Fruit fly (Drosophila melanogaster) whole organism, wandering third instar larva: ENCODE data around the gene CG5390.

Experiments
- Abd-B ChIP-seq: fragments of >200 bp; optimal IDR thresholded peaks from 2 replicates; lab custom pipeline; 2017; ENCODE audit warnings: missing biosample characterization, missing genetic modification characterization
- CG32264 ChIP-seq: fragments of 200-800 bp; sonication (Bioruptor generic); optimal IDR thresholded peaks from 2 replicates; lab custom pipeline; 2016; ENCODE audit warnings: missing biosample characterization, missing genetic modification characterization
- CG9705 ChIP-seq: fragments of 200-800 bp; sonication (Bioruptor generic); optimal IDR thresholded peaks from 2 replicates; lab custom pipeline; 2018; ENCODE audit warnings: missing biosample characterization, mild to moderate bottlenecking, missing genetic modification characterization
- CrebA ChIP-seq: fragments of 200-800 bp; sonication (Bioruptor generic); optimal IDR thresholded peaks from 2 replicates; lab custom pipeline; 2016; ENCODE audit warnings: missing biosample characterization, mild to moderate bottlenecking, missing genetic modification characterization, borderline replicate concordance
- Dfd ChIP-seq: fragments of >200 bp; optimal IDR thresholded peaks from 2 replicates; lab custom pipeline; 2017; ENCODE audit warnings: missing biosample characterization, missing genetic modification characterization
- Dif ChIP-seq: fragments of 200-275, 200-300 bp; sonication (Bioruptor generic); optimal IDR thresholded peaks from 2 replicates; lab custom pipeline; 2018; ENCODE audit warnings: missing biosample characterization, missing genetic modification characterization; ENCODE audit not compliant: partially characterized antibody
- GATAd ChIP-seq: sonication (Bioruptor generic); optimal IDR thresholded peaks from 2 replicates; lab custom pipeline; 2016; ENCODE audit warnings: missing biosample characterization, missing genetic modification characterization
- HLH106 ChIP-seq: fragments of 200-800 bp; optimal IDR thresholded peaks from 3 replicates; lab custom pipeline; 2019; ENCODE audit warnings: missing biosample characterization, mild to moderate bottlenecking, missing genetic modification characterization, moderate library complexity
- Hnf4 ChIP-seq: fragments of 200-800 bp; sonication (Bioruptor generic); optimal IDR thresholded peaks from 2 replicates; lab custom pipeline; 2016; ENCODE audit warnings: missing biosample characterization, mild to moderate bottlenecking, missing genetic modification characterization
- Hr83 ChIP-seq: fragments of 200-300 bp; sonication (Bioruptor generic); optimal IDR thresholded peaks from 2 replicates; lab custom pipeline; 2016; ENCODE audit warnings: missing biosample characterization, mild to moderate bottlenecking, missing genetic modification characterization, moderate library complexity; ENCODE audit not compliant: poor library complexity, severe bottlenecking
- Jra ChIP-seq: sonication (Bioruptor generic); optimal IDR thresholded peaks from 2 replicates; lab custom pipeline; 2016; ENCODE audit warnings: missing biosample characterization, missing genetic modification characterization
- Mio ChIP-seq: sonication (Bioruptor generic); optimal IDR thresholded peaks from 2 replicates; lab custom pipeline; 2016; ENCODE audit warnings: missing biosample characterization, missing genetic modification characterization
- Myc ChIP-seq: fragments of >200 bp; optimal IDR thresholded peaks from 2 replicates; lab custom pipeline; 2017
- N ChIP-seq: fragments of >200 bp; optimal IDR thresholded peaks from 2 replicates; lab custom pipeline; 2018; ENCODE audit warnings: missing biosample characterization, missing external identifiers, missing genetic modification characterization
- Rel ChIP-seq, 2 experiments: fragments of 200-800 bp; sonication (Bioruptor generic) in 1 of 2; optimal IDR thresholded peaks; 2 replicates in 1 of 2; 3 replicates in 1 of 2; lab custom pipeline; 2016 to 2019; ENCODE audit warnings: mild to moderate bottlenecking in 2 of 2, missing biosample characterization in 2 of 2, missing genetic modification characterization in 2 of 2, moderate library complexity in 1 of 2
- Vsx2 ChIP-seq: fragments of 200-300, 225-300 bp; sonication (Bioruptor generic); optimal IDR thresholded peaks from 2 replicates; lab custom pipeline; 2018; ENCODE audit warnings: missing biosample characterization, missing genetic modification characterization; ENCODE audit not compliant: partially characterized antibody
- brk ChIP-seq: fragments of 200-800 bp; sonication (Bioruptor generic); optimal IDR thresholded peaks from 2 replicates; lab custom pipeline; 2016; ENCODE audit warnings: missing biosample characterization, mild to moderate bottlenecking, missing genetic modification characterization
- dl ChIP-seq, 2 experiments: fragments of 175-275, 200-275 bp in 1 of 2; fragments of 200-275 bp in 1 of 2; sonication (Bioruptor generic); optimal IDR thresholded peaks; lab custom pipeline; 2018; ENCODE audit warnings: mild to moderate bottlenecking in 2 of 2, missing biosample characterization in 2 of 2, missing genetic modification characterization in 2 of 2, moderate library complexity in 2 of 2; ENCODE audit not compliant: partially characterized antibody in 2 of 2, insufficient read depth in 1 of 2
- dmrt93B ChIP-seq: fragments of 200-800 bp; sonication (Bioruptor generic); optimal IDR thresholded peaks from 2 replicates; lab custom pipeline; 2018; ENCODE audit warnings: missing biosample characterization, mild to moderate bottlenecking, missing genetic modification characterization
- dsf ChIP-seq: sonication (Bioruptor generic); optimal IDR thresholded peaks from 2 replicates; lab custom pipeline; 2016; ENCODE audit warnings: missing biosample characterization, missing genetic modification characterization, borderline replicate concordance
- foxo ChIP-seq, 2 experiments: fragments of 200-800 bp; sonication (Bioruptor generic); optimal IDR thresholded peaks; 2 replicates in 1 of 2; 3 replicates in 1 of 2; lab custom pipeline; 2016 to 2017; ENCODE audit warnings: missing biosample characterization in 2 of 2, missing genetic modification characterization in 2 of 2
- h ChIP-seq: fragments of 200-800 bp; sonication (Bioruptor generic); optimal IDR thresholded peaks from 3 replicates; lab custom pipeline; 2016; ENCODE audit warnings: missing biosample characterization, mild to moderate bottlenecking, missing genetic modification characterization
- jim ChIP-seq: fragments of 175-275, 200-325 bp; sonication (Bioruptor generic); optimal IDR thresholded peaks from 2 replicates; lab custom pipeline; 2016; ENCODE audit warnings: missing biosample characterization, mild to moderate bottlenecking, missing genetic modification characterization
- lola ChIP-seq: fragments of >200 bp; optimal IDR thresholded peaks from 2 replicates; lab custom pipeline; 2017; ENCODE audit warnings: missing biosample characterization, missing genetic modification characterization
- rgr ChIP-seq: fragments of 200-800 bp; sonication (Bioruptor generic); optimal IDR thresholded peaks from 3 replicates; lab custom pipeline; 2016; ENCODE audit warnings: missing biosample characterization, mild to moderate bottlenecking, missing genetic modification characterization
- sage ChIP-seq: fragments of 200-800 bp; sonication (Bioruptor generic); optimal IDR thresholded peaks from 2 replicates; lab custom pipeline; 2016; ENCODE audit warnings: missing biosample characterization, mild to moderate bottlenecking, missing genetic modification characterization
- tai ChIP-seq: sonication (Bioruptor generic); optimal IDR thresholded peaks from 2 replicates; lab custom pipeline; 2016; ENCODE audit warnings: missing biosample characterization, missing genetic modification characterization
- woc ChIP-seq: sonication (Bioruptor generic); optimal IDR thresholded peaks from 2 replicates; lab custom pipeline; 2016; ENCODE audit warnings: missing biosample characterization, mild to moderate bottlenecking, missing genetic modification characterization

CG5390 gene

dm6 chr2L:10321612-10322011 lies 15.2 kb upstream of the CG5390 start:
- TF ChIP-seq N (GFP tag; lab: Kevin White, UChicago) (no peak), Rel (GFP tag; optimal IDR thresholded peaks at IDR 0.05; lab: Kevin White, UChicago) (peak; percentile 21), Rel (tag; optimal IDR thresholded peaks at IDR 0.05; lab: Kevin White, UChicago) (no peak)

DNA sequence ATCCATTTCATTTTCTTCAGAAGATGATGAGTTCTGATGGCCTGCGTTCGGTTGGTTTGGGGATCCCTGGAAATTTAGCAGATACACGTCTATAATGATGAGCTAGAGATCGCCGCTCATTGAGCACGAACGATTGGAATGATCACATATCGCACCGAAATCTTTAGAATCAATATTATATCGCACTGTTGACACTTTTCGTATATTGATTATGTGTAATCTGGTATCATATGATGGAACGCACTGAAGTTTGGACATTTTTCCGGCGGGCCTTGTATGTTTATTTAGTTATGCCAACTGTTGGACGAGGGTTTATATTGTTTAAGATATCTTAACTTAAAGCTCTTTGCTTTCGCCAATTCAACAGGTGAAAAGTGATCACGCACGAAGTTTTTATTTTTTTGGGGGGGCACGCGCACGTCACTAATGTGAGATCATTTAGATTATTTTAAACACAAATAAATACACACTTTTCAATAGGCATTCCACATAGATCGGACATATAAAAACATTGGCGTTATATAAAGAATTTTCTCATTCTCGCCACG lies 14.7 kb upstream of the CG5390 start:
- TF ChIP-seq Abd-B (GFP tag; lab: Kevin White, UChicago) (no peak), h (GFP tag; lab: Kevin White, UChicago) (peak; percentile 11), Rel (GFP tag; optimal IDR thresholded peaks at IDR 0.05; lab: Kevin White, UChicago) (no peak), Rel (tag; optimal IDR thresholded peaks at IDR 0.05; lab: Kevin White, UChicago) (peak; percentile 69), brk (peak; percentile 10), woc (GFP tag; lab: Kevin White, UChicago) (peak; percentile 10)

DNA sequence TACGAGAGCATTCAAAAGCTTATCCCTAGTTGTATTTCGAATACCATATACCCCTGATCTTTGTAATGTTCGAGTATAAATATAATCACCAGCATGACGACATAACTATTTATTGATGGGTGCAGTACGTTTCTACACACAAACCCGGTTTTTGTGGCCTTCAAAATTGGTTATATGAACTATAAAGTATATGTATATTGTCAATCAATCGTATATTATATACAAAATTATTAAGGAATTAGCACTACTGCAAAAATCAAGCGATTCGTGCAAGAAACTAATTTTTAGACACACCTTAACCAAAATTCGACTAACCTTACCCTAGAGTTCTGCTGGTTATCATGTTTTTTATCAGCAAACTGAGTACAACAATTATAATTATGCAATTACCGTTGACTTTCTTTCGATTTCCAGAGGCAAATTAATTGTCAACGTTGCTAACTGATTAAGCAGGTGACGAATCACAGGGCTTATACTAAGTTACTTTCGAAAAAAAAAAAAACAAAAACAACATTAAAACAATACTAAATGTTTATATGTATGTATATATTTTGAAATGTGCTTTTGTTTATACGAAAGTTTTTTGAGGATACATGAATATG lies 13.9 kb upstream of the CG5390 start:
- TF ChIP-seq Abd-B (GFP tag; lab: Kevin White, UChicago), result no peak
- TF ChIP-seq Myc (lab: Kevin White, UChicago), result no peak
- no peak for TF ChIP-seq Hnf4 (GFP tag; lab: Kevin White, UChicago)
- no peak for TF ChIP-seq Mio
- TF ChIP-seq dmrt93B (GFP tag; lab: Kevin White, UChicago), result no peak
- no peak for TF ChIP-seq dsf
- TF ChIP-seq HLH106 (tag; lab: Kevin White, UChicago), result no peak
- no peak for TF ChIP-seq Hr83
- no peak for TF ChIP-seq lola (GFP tag; lab: Kevin White, UChicago)
- TF ChIP-seq woc (GFP tag; lab: Kevin White, UChicago), result no peak
- no peak for TF ChIP-seq brk
- TF ChIP-seq, all 38 proteins: peak for 0

dm6 chr2L:10315888-10316287 lies 9.5 kb upstream of the CG5390 start:
- TF ChIP-seq dsf (no peak), rgr (no peak), GATAd (GFP tag; lab: Kevin White, UChicago) (no peak), CG32264 (no peak), Hnf4 (GFP tag; lab: Kevin White, UChicago) (no peak), CrebA (no peak), Mio (no peak), N (GFP tag; lab: Kevin White, UChicago) (no peak), Hr83 (no peak), foxo (GFP tag; optimal IDR thresholded peaks at IDR 0.05; lab: Kevin White, UChicago) (no peak), jim (GFP tag; lab: Kevin White, UChicago) (no peak), Dfd (no peak), Dif (GFP tag; lab: Kevin White, UChicago) (no peak), tai (GFP tag; lab: Kevin White, UChicago) (no peak), HLH106 (tag; lab: Kevin White, UChicago) (no peak), CG9705 (no peak), dl (GFP tag; optimal IDR thresholded peaks at IDR 0.05; lab: Kevin White, UChicago; ENCODE audit: insufficient read depth in 1 of 2, partially characterized antibody in 2 of 2) (no peak), sage (GFP tag; lab: Kevin White, UChicago) (no peak)
- TF ChIP-seq, all 38 proteins: peak for 0

DNA sequence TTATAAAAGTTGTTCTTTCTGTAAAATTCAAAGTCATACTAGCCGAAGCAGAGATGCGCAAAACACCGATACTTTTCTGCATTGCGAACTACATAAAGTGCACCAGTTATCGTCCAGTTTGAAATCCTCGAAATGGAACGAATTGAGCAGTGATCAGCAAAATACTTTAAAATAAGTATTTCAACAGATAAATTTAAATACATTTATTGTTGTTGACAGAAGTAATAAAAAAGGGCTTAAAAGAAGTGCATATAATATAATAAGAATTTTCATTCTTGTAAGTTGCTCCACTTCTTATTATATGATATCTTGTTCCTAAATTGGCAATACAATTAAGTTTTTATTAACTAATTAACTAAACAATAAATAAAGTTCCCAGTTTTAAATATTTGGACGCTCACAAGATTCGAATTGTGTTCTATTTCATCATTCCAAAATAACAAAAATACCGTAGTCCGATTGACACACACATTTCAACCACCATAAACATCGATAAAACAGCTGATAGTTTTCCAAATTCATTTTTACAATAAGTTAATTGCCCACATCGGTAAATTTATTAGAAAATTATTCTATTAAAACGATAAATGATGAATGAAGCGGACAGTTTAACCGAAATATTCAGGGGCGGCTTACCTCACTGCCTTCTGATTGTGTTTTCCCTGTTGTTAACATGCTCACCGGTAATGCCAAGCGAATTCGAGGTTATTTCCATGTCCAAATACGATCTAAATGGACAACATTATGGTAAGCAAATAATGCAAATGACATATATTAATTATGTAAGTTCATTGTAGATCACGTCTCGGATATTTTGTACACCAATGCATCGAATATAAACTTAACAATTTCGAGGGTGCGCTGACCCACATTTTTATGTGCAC lies 8.2 kb upstream of the CG5390 start, which contains the start of the genes Usp14 and CG4972:
TSS of gene Usp14 (minus strand) at position 70 of the 884 bp plus-strand sequence.
TSS of gene CG4972 (plus strand) at position 466 of the 884 bp plus-strand sequence.
- TF ChIP-seq Vsx2, result no peak
- no peak for TF ChIP-seq Abd-B (GFP tag; lab: Kevin White, UChicago)
- TF ChIP-seq Dif (GFP tag; lab: Kevin White, UChicago), result no peak
- TF ChIP-seq CG9705, result no peak
- TF ChIP-seq CrebA, result no peak
- peak; percentile 69 for TF ChIP-seq woc (GFP tag; lab: Kevin White, UChicago)
- no peak for TF ChIP-seq lola (GFP tag; lab: Kevin White, UChicago)
- no peak for TF ChIP-seq Jra
- TF ChIP-seq Dfd, result no peak
- TF ChIP-seq rgr, result no peak
- TF ChIP-seq HLH106 (tag; lab: Kevin White, UChicago), result peak; percentile 8
- TF ChIP-seq dl (GFP tag; optimal IDR thresholded peaks at IDR 0.05; lab: Kevin White, UChicago; ENCODE audit: insufficient read depth in 1 of 2, partially characterized antibody in 2 of 2), result no peak
- TF ChIP-seq Hr83, result no peak
- no peak for TF ChIP-seq dmrt93B (GFP tag; lab: Kevin White, UChicago)
- TF ChIP-seq jim (GFP tag; lab: Kevin White, UChicago), result no peak
